Fruit fly (Drosophila melanogaster): Measurements from ENCODE around the gene CG14259.

Gene CG14259

DNA sequence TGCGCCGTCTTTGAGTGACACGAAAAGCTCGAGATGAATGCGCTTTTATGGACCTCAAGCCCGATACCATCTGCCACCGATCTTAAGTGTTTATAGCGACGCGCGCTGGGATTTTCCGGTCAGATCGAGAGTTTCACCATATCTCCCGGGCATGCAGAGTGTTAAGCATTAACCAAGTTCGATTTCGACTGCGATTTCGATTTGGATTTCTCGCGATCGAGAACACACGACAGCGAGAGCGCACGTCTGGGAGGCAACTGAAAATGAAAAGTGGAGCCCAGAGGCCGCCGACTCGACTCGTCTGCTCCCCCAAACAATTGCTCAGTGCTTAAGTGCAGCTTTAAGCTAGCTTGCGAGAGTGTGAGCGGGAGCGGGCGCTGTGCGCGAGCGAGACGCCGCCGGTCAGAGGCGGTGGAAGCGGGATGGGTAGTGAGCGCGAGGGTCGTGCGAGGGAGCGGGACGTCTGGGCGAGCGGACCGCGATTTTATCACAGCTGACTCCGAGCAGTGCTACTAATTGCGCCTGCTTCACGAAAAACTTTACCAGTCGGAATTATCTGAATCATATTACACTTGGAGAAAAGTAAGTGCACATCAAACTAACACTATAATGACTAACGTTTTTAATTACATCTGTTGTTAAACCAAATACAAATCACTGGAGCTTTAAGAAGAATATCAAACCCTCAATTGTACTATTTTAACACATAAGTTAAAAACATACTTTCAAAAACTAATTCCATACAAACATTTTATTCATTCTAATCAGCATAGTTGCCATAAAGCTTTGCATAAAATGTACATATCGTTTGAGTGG lies 24.3 kb upstream of the CG14259 start, which contains the start of gene spz (continued):
- TF ChIP-seq unc-4 (GFP tag; IDR thresholded peaks at IDR 0.05; ENCODE audit: partially characterized antibody) = 0 out of 2 replicates have a peak, but pooled peaks have one; percentile 26
- TF ChIP-seq CG7271 (tag; optimal IDR thresholded peaks at IDR 0.05) = no peak
- peak; percentile 75 for TF ChIP-seq Med (GFP tag)
- TF ChIP-seq CG4328 (GFP tag; optimal IDR thresholded peaks at IDR 0.05) = no peak
- TF ChIP-seq ham (GFP tag; IDR thresholded peaks at IDR 0.05) = no peak
- TF ChIP-seq ase (GFP tag; IDR thresholded peaks at IDR 0.05) = no peak
- TF ChIP-seq Ets97D (GFP tag; optimal IDR thresholded peaks at IDR 0.05) = no peak
- TF ChIP-seq CG13894 (tag; optimal IDR thresholded peaks at IDR 0.05) = peak; percentile 73
- no peak for TF ChIP-seq ems (GFP tag; optimal IDR thresholded peaks at IDR 0.05)
- TF ChIP-seq cas (GFP tag; IDR thresholded peaks at IDR 0.05) = no peak
- TF ChIP-seq slou (GFP tag; optimal IDR thresholded peaks at IDR 0.05) = no peak
- peak; percentile 54 for TF ChIP-seq Adf1 (GFP tag; IDR thresholded peaks at IDR 0.05)
- TF ChIP-seq CG4730 (GFP tag; IDR thresholded peaks at IDR 0.05) = no peak
- TF ChIP-seq CG7839 (tag; optimal IDR thresholded peaks at IDR 0.05) = peak; percentile 37
- no peak for TF ChIP-seq Doc2 (GFP tag; IDR thresholded peaks at IDR 0.05)
- no peak for TF ChIP-seq trh (GFP tag; optimal IDR thresholded peaks at IDR 0.05)
- TF ChIP-seq Dll (GFP tag; IDR thresholded peaks at IDR 0.05; ENCODE audit: partially characterized antibody) = no peak
- no peak for TF ChIP-seq BtbVII (GFP tag; optimal IDR thresholded peaks at IDR 0.05)
- no peak for TF ChIP-seq CG12155 (GFP tag; optimal IDR thresholded peaks at IDR 0.05)
- TF ChIP-seq esg (GFP tag; conservative IDR thresholded peaks at IDR 0.05) = no peak
- no peak for TF ChIP-seq mirr (GFP tag; optimal IDR thresholded peaks at IDR 0.05)
- TF ChIP-seq B-H2 (GFP tag; optimal IDR thresholded peaks at IDR 0.05) = no peak
- no peak for TF ChIP-seq Oli (tag; optimal IDR thresholded peaks at IDR 0.05)
- TF ChIP-seq CG17385 (GFP tag; optimal IDR thresholded peaks at IDR 0.05) = no peak
- peak; percentile 85 for TF ChIP-seq CG10321 (GFP tag; IDR thresholded peaks at IDR 0.05)
- peak; percentile 8 for TF ChIP-seq Sox100B (GFP tag; optimal IDR thresholded peaks at IDR 0.05)
- TF ChIP-seq run (tag; optimal IDR thresholded peaks at IDR 0.05) = no peak
- TF ChIP-seq CG12299 (tag; optimal IDR thresholded peaks at IDR 0.05) = no peak
- TF ChIP-seq wor (GFP tag; IDR thresholded peaks at IDR 0.05) = no peak
- TF ChIP-seq CG6683 (GFP tag; optimal IDR thresholded peaks at IDR 0.05) = no peak
- TF ChIP-seq gfzf (GFP tag; optimal IDR thresholded peaks at IDR 0.05) = no peak
- peak; percentile 70 for TF ChIP-seq kay (GFP tag; optimal IDR thresholded peaks at IDR 0.05)
- TF ChIP-seq CG6175 (GFP tag; IDR thresholded peaks at IDR 0.05) = 0 out of 3 replicates have a peak, but pooled peaks have one; percentile 49
- no peak for TF ChIP-seq Ets65A (GFP tag)
- TF ChIP-seq gsb (GFP tag; IDR thresholded peaks at IDR 0.05) = no peak
- TF ChIP-seq CG30431 (GFP tag; optimal IDR thresholded peaks at IDR 0.05) = no peak
- TF ChIP-seq CG11398 (GFP tag; optimal IDR thresholded peaks at IDR 0.05) = no peak
- no peak for TF ChIP-seq lilli (GFP tag; optimal IDR thresholded peaks at IDR 0.05)
- peak; percentile 39 for TF ChIP-seq CG30403 (GFP tag; optimal IDR thresholded peaks at IDR 0.05)
- peak; percentile 73 for TF ChIP-seq CG10543 (GFP tag; optimal IDR thresholded peaks at IDR 0.05)
- TF ChIP-seq Tbp (GFP tag; optimal IDR thresholded peaks at IDR 0.05) = no peak
- TF ChIP-seq Usf (GFP tag; optimal IDR thresholded peaks at IDR 0.05) = no peak
- no peak for TF ChIP-seq CG18262 (tag; optimal IDR thresholded peaks at IDR 0.05)
- TF ChIP-seq CG15269 (tag; optimal IDR thresholded peaks at IDR 0.05) = peak; percentile 44
- TF ChIP-seq CG10431 (GFP tag; optimal IDR thresholded peaks at IDR 0.05) = no peak
- no peak for TF ChIP-seq CG3407 (GFP tag; optimal IDR thresholded peaks at IDR 0.05)
- no peak for TF ChIP-seq CG7928 (GFP tag; optimal IDR thresholded peaks at IDR 0.05)
- TF ChIP-seq peb (GFP tag; IDR thresholded peaks at IDR 0.05) = no peak
- TF ChIP-seq CG12071 (GFP tag; optimal IDR thresholded peaks at IDR 0.05) = no peak
- TF ChIP-seq Doc3 (GFP tag; IDR thresholded peaks at IDR 0.05; ENCODE audit: partially characterized antibody) = 0 out of 3 replicates have a peak, but pooled peaks have one; percentile 28
